Fruit fly (Drosophila melanogaster): ENCODE measurements around the gene Fip1.

The Fip1 gene

dm6 chr3R:4453213-4453956, 31.4 kb upstream of the Fip1 start (continued):
- TF ChIP-seq Mio (GFP tag; optimal IDR thresholded peaks at IDR 0.05), result no peak
- no peak for TF ChIP-seq lola (GFP tag; optimal IDR thresholded peaks at IDR 0.05)

dm6 chr3R:4457625-4458024, 27.2 kb upstream of the Fip1 start:
- TF ChIP-seq pan (optimal IDR thresholded peaks at IDR 0.05) (no peak), jim (GFP tag; optimal IDR thresholded peaks at IDR 0.05) (no peak), Rel (GFP tag; optimal IDR thresholded peaks at IDR 0.05) (no peak), Rel (tag; optimal IDR thresholded peaks at IDR 0.05) (no peak), h (GFP tag; optimal IDR thresholded peaks at IDR 0.05) (no peak), Hr83 (GFP tag; optimal IDR thresholded peaks at IDR 0.05; ENCODE audit: poor library complexity, severe bottlenecking) (no peak), Jra (GFP tag; optimal IDR thresholded peaks at IDR 0.05) (no peak), Mio (GFP tag; optimal IDR thresholded peaks at IDR 0.05) (no peak), Dif (GFP tag; optimal IDR thresholded peaks at IDR 0.05; ENCODE audit: partially characterized antibody) (no peak), Hr78 (GFP tag; optimal IDR thresholded peaks at IDR 0.05) (no peak), foxo (GFP tag; optimal IDR thresholded peaks at IDR 0.05) (no peak), tai (GFP tag; optimal IDR thresholded peaks at IDR 0.05) (no peak), OdsH (GFP tag; optimal IDR thresholded peaks at IDR 0.05) (no peak), GATAd (GFP tag; optimal IDR thresholded peaks at IDR 0.05) (no peak), dsf (GFP tag; optimal IDR thresholded peaks at IDR 0.05; ENCODE audit: borderline replicate concordance) (no peak), N (GFP tag; optimal IDR thresholded peaks at IDR 0.05) (no peak), CG9705 (GFP tag; optimal IDR thresholded peaks at IDR 0.05) (no peak)

dm6 chr3R:4458272-4458671, 26.5 kb upstream of the Fip1 start:
- TF ChIP-seq Dfd (GFP tag; optimal IDR thresholded peaks at IDR 0.05) (no peak), jim (GFP tag; optimal IDR thresholded peaks at IDR 0.05) (no peak), Abd-B (GFP tag; optimal IDR thresholded peaks at IDR 0.05) (no peak), br (GFP tag; optimal IDR thresholded peaks at IDR 0.05) (no peak), Hnf4 (GFP tag; optimal IDR thresholded peaks at IDR 0.05) (no peak), Dif (GFP tag; optimal IDR thresholded peaks at IDR 0.05; ENCODE audit: partially characterized antibody) (no peak), Mio (GFP tag; optimal IDR thresholded peaks at IDR 0.05) (no peak), HLH106 (tag; optimal IDR thresholded peaks at IDR 0.05) (no peak), Hr83 (GFP tag; optimal IDR thresholded peaks at IDR 0.05; ENCODE audit: poor library complexity, severe bottlenecking) (no peak), fru (GFP tag; optimal IDR thresholded peaks at IDR 0.05) (no peak), psq (GFP tag; optimal IDR thresholded peaks at IDR 0.05) (no peak), CrebA (GFP tag; optimal IDR thresholded peaks at IDR 0.05; ENCODE audit: borderline replicate concordance) (no peak), OdsH (GFP tag; optimal IDR thresholded peaks at IDR 0.05) (no peak), ey (GFP tag; optimal IDR thresholded peaks at IDR 0.05) (no peak), GATAd (GFP tag; optimal IDR thresholded peaks at IDR 0.05) (no peak), dl (GFP tag; optimal IDR thresholded peaks at IDR 0.05; ENCODE audit: insufficient read depth in 1 of 2, partially characterized antibody in 2 of 2) (no peak)

dm6 chr3R:4462783-4463182, 22.0 kb upstream of the Fip1 start, which contains the start of gene CG31522:
Gene CG31522 (minus strand): TSS chr3R:4462883.
- TF ChIP-seq CG9705 (GFP tag; optimal IDR thresholded peaks at IDR 0.05), result no peak
- TF ChIP-seq usp (GFP tag; optimal IDR thresholded peaks at IDR 0.05), result no peak
- no peak for TF ChIP-seq CrebA (GFP tag; optimal IDR thresholded peaks at IDR 0.05; ENCODE audit: borderline replicate concordance)
- no peak for TF ChIP-seq foxo (GFP tag; optimal IDR thresholded peaks at IDR 0.05)
- no peak for TF ChIP-seq Vsx2 (GFP tag; optimal IDR thresholded peaks at IDR 0.05; ENCODE audit: partially characterized antibody)
- no peak for TF ChIP-seq Mio (GFP tag; optimal IDR thresholded peaks at IDR 0.05)
- no peak for TF ChIP-seq dsf (GFP tag; optimal IDR thresholded peaks at IDR 0.05; ENCODE audit: borderline replicate concordance)
- no peak for TF ChIP-seq N (GFP tag; optimal IDR thresholded peaks at IDR 0.05)
- no peak for TF ChIP-seq lola (GFP tag; optimal IDR thresholded peaks at IDR 0.05)
- no peak for TF ChIP-seq OdsH (GFP tag; optimal IDR thresholded peaks at IDR 0.05)
- TF ChIP-seq Abd-B (GFP tag; optimal IDR thresholded peaks at IDR 0.05), result no peak
- TF ChIP-seq ey (GFP tag; optimal IDR thresholded peaks at IDR 0.05), result no peak
- TF ChIP-seq tai (GFP tag; optimal IDR thresholded peaks at IDR 0.05), result no peak
- no peak for TF ChIP-seq Dfd (GFP tag; optimal IDR thresholded peaks at IDR 0.05)

- TF ChIP-seq br (GFP tag; optimal IDR thresholded peaks at IDR 0.05) (no peak), Abd-B (GFP tag; optimal IDR thresholded peaks at IDR 0.05) (no peak), CG9705 (GFP tag; optimal IDR thresholded peaks at IDR 0.05) (no peak), Hnf4 (GFP tag; optimal IDR thresholded peaks at IDR 0.05) (no peak), tai (GFP tag; optimal IDR thresholded peaks at IDR 0.05) (no peak), brk (GFP tag; optimal IDR thresholded peaks at IDR 0.05) (no peak), jim (GFP tag; optimal IDR thresholded peaks at IDR 0.05) (no peak)
Measured at dm6 chr3R:4466894-4467293, 17.9 kb upstream of the Fip1 start.

All from whole organism, wandering third instar larva.